Worm (Caenorhabditis elegans) whole organism, early embryonic: Measurements from ENCODE around the gene C27A2.12.

Source experiments
- B0310.2 ChIP-seq: sonication (generic microtip); optimal IDR thresholded peaks from 2 replicates; lab custom pipeline; 2016; ENCODE audit warnings: mild to moderate bottlenecking, missing genetic modification characterization, missing compliant biosample characterization
- flt-1 ChIP-seq: fragments of 200-800 bp; sonication (Bioruptor generic); IDR thresholded peaks from 2 replicates; pipeline ENCODE4 v1.3.6; 2022; ENCODE audit warnings: missing genetic modification characterization, missing compliant biosample characterization
- hmbx-1 ChIP-seq: sonication (generic microtip); optimal IDR thresholded peaks from 2 replicates; lab custom pipeline; 2016; ENCODE audit warnings: mild to moderate bottlenecking, missing genetic modification characterization, missing compliant biosample characterization
- tbx-37 ChIP-seq: fragments of 200-800 bp; sonication (Bioruptor generic); conservative IDR thresholded peaks from 2 replicates; pipeline ENCODE4 v1.3.6; 2022; ENCODE audit warnings: missing genetic modification reagents, missing genetic modification characterization, missing compliant biosample characterization
- tra-4 ChIP-seq: sonication (generic microtip); optimal IDR thresholded peaks from 2 replicates; lab custom pipeline; 2017; ENCODE audit warnings: missing genetic modification characterization, missing compliant biosample characterization

- TF ChIP-seq tra-4 (tag; lab: Kevin White, UChicago) = no peak
- no peak for TF ChIP-seq flt-1 (GFP tag; lab: Robert Waterston, UW)
- no peak for TF ChIP-seq B0310.2 (tag; lab: Kevin White, UChicago)
- no peak for TF ChIP-seq hmbx-1 (tag; lab: Kevin White, UChicago)
- no peak for TF ChIP-seq tbx-37
Measured at ce11 chrII:5056254-5056653, 1.7 kb downstream of the C27A2.12 start.
